Worm (Caenorhabditis elegans) whole organism, early embryonic: Measurements from ENCODE around the gene C10E2.1.

Source experiments
- ama-1 ChIP-seq: fragments of 150-350 bp; optimal IDR thresholded peaks from 2 replicates; lab custom pipeline; 2014
- ets-7 ChIP-seq: sonication (generic microtip); optimal IDR thresholded peaks from 2 replicates; lab custom pipeline; 2016; ENCODE audit warnings: missing genotype, missing genetic modification characterization, missing compliant biosample characterization
- tbx-37 ChIP-seq: fragments of 200-800 bp; sonication (Bioruptor generic); conservative IDR thresholded peaks from 2 replicates; pipeline ENCODE4 v1.3.6; 2022; ENCODE audit warnings: missing genetic modification reagents, missing genetic modification characterization, missing compliant biosample characterization

ce11 chrX:16729259-16729658 lies 33.4 kb upstream of the C10E2.1 start, which contains the start of gene hda-4:
- TF ChIP-seq tbx-37 (GFP tag; lab: Robert Waterston, UW) (no peak), ama-1 (lab: Kevin White, UChicago) (no peak), ets-7 (tag; lab: Kevin White, UChicago) (no peak)
